Worm (Caenorhabditis elegans) whole organism, late embryonic: Measurements from ENCODE around the gene mab-3.

Experiments
- C08G9.2 ChIP-seq: sonication (generic microtip); optimal IDR thresholded peaks from 2 replicates; lab custom pipeline; 2016; ENCODE audit warnings: mild to moderate bottlenecking, missing genetic modification characterization, moderate library complexity, missing compliant biosample characterization
- ahr-1 ChIP-seq: sonication (generic microtip); optimal IDR thresholded peaks from 2 replicates; lab custom pipeline; 2016; ENCODE audit warnings: missing genetic modification characterization, missing compliant biosample characterization
- ceh-14 ChIP-seq: sonication (generic microtip); optimal IDR thresholded peaks from 2 replicates; lab custom pipeline; 2016; ENCODE audit warnings: missing genotype, missing genetic modification characterization, missing compliant biosample characterization
- dmd-4 ChIP-seq: sonication (generic microtip); optimal IDR thresholded peaks from 2 replicates; lab custom pipeline; 2016; ENCODE audit warnings: borderline replicate concordance, missing genetic modification characterization, missing compliant biosample characterization
- odd-2 ChIP-seq: sonication (generic microtip); optimal IDR thresholded peaks from 2 replicates; lab custom pipeline; 2017; ENCODE audit warnings: antibody characterized with exemption, mild to moderate bottlenecking, missing genetic modification characterization, missing compliant biosample characterization
- pha-2 ChIP-seq: sonication (generic microtip); optimal IDR thresholded peaks from 2 replicates; lab custom pipeline; 2017; ENCODE audit warnings: mild to moderate bottlenecking, missing genetic modification characterization, missing compliant biosample characterization
- sox-4 ChIP-seq: sonication (generic microtip); optimal IDR thresholded peaks from 2 replicates; lab custom pipeline; 2017; ENCODE audit warnings: mild to moderate bottlenecking, missing genetic modification characterization, inconsistent platforms, missing compliant biosample characterization
- unc-3 ChIP-seq, 2 experiments: fragments of 200-800 bp in 1 of 2; sonication (Bioruptor generic) in 1 of 2; sonication (generic microtip) in 1 of 2; conservative IDR thresholded peaks in 1 of 2; optimal IDR thresholded peaks in 1 of 2; 2 replicates each; pipeline versions ENCODE4 v1.3.6 to Lab custom; 2016 to 2022; ENCODE audit warnings: missing compliant biosample characterization in 2 of 2, missing genetic modification characterization in 2 of 2, missing genetic modification reagents in 1 of 2

- no peak for TF ChIP-seq ahr-1 (tag; lab: Kevin White, UChicago)
- no peak for TF ChIP-seq sox-4
- TF ChIP-seq odd-2 = no peak
- no peak for TF ChIP-seq C08G9.2 (tag; lab: Kevin White, UChicago)
- no peak for TF ChIP-seq dmd-4 (tag; lab: Kevin White, UChicago)
- TF ChIP-seq unc-3 (GFP tag; conservative IDR thresholded peaks at IDR 0.05; lab: Robert Waterston, UW) = no peak
- TF ChIP-seq unc-3 (tag; optimal IDR thresholded peaks at IDR 0.05; lab: Kevin White, UChicago) = no peak
- TF ChIP-seq pha-2 (tag; lab: Kevin White, UChicago) = no peak
- TF ChIP-seq ceh-14 = no peak
Observed at ce11 chrII:9769797-9770520, 38.0 kb downstream of the mab-3 start, which contains the start of gene aqp-10.
